Fruit fly (Drosophila melanogaster): ENCODE measurements around the gene Nepl3.

Gene Nepl3

DNA sequence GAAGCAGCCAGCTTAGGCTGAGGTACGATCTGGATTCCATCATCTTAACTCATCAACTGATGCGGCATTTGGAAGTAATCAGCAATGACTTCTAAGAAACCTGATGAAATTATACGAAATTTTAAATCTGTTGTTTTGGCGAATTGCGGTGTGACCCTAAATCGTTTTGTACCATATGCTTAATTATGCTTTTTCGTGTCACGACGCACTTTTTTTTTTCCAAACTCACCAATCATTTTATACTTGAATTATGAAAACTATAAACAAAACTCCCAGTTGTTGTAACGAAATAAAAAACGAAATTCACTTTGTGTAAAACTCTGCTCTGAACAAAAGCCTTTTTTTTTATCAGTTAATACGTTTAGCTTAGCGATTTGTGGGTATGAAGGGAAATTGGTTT lies at the start of gene Nepl3:
TSS of gene Nepl3 (minus strand) at position 155 of the 400 bp plus-strand sequence.
- TF ChIP-seq h (optimal IDR thresholded peaks at IDR 0.05) = no peak
- TF ChIP-seq ttk (optimal IDR thresholded peaks at IDR 0.05) = no peak
- no peak for TF ChIP-seq psq (optimal IDR thresholded peaks at IDR 0.05)
- TF ChIP-seq Myc (optimal IDR thresholded peaks at IDR 0.05) = no peak
- TF ChIP-seq insv (optimal IDR thresholded peaks at IDR 0.05) = no peak
- no peak for TF ChIP-seq Sin3A (optimal IDR thresholded peaks at IDR 0.05)

DNA sequence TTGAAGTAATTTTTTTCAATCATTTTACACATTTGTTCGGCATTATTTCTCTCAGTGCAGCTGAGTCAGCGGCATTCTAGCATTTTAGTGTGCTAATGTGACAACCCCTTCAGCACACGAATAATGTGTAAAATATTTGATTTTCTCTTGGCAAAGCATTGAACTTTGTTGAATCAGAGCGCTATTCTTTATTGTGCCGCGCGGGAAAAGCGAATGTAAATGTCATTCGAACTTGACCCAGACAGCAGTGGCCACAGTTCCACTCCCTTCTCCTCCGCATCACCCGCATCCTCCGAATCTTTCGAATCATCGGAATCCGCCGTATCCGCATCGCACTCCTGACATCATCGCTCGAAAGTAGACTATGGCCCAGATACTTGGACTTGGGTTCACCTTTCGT lies 45.7 kb upstream of the Nepl3 start:
- TF ChIP-seq ttk (optimal IDR thresholded peaks at IDR 0.05) (no peak), insv (optimal IDR thresholded peaks at IDR 0.05) (no peak), psq (optimal IDR thresholded peaks at IDR 0.05) (no peak), h (optimal IDR thresholded peaks at IDR 0.05) (no peak), Sin3A (optimal IDR thresholded peaks at IDR 0.05) (no peak), Myc (optimal IDR thresholded peaks at IDR 0.05) (no peak)

dm6 chr2L:5100577-5100976 lies 42.5 kb upstream of the Nepl3 start, which contains the start of gene Msp300:
TSS of gene Msp300 (plus strand) at chr2L:5100877.
- no peak for TF ChIP-seq insv (optimal IDR thresholded peaks at IDR 0.05)

DNA sequence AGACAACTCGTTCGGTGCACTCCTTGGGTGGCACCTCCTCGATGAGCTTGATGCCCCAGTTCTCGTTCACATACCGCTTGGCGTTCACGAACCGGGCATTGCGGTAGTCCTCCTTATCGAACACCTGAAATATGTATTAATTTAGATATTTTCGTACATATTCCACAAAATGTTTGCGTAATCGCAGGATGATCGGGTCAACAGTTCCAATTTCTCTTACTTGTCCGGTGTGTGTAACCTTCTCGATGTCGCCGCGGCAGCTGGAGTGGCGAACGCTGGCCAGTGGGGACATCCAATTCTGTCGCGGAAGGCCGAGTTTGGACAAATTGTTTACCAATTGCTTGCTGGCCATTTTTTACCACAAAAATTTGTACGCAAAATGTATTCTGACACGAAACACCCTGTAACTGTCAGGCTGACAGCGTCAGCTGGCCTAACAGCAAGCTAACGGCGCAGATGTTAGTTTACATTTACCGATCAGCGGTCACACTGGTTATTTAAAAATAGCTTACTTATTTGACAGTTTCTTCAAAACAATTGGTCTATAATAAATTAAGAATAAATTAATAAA lies 41.8 kb upstream of the Nepl3 start, which contains the start of gene ND-13A:
TSS of gene ND-13A (minus strand) at position 499 of the 571 bp plus-strand sequence.
- TF ChIP-seq h (optimal IDR thresholded peaks at IDR 0.05) (no peak), Sin3A (optimal IDR thresholded peaks at IDR 0.05) (no peak)

DNA sequence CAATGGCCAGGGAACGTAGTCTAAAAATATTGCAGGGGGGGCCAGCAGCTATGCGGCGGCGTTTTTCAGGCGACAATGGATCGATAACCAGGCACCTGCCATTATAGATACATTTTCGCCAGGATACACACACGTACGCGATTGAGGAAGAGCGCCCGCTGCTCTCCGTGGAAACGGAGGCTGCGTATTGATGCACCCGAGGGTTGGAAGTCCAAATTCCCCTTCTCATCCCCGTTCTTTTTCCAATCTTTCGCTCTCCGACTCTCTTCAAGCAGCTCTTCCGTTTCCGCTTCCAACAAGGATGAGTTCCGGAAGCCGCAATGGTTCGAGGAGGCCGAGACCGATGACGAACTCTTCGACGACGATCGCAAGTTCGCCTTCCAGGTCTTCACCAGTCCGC lies 38.7 kb upstream of the Nepl3 start:
- TF ChIP-seq ttk (optimal IDR thresholded peaks at IDR 0.05) = no peak

DNA sequence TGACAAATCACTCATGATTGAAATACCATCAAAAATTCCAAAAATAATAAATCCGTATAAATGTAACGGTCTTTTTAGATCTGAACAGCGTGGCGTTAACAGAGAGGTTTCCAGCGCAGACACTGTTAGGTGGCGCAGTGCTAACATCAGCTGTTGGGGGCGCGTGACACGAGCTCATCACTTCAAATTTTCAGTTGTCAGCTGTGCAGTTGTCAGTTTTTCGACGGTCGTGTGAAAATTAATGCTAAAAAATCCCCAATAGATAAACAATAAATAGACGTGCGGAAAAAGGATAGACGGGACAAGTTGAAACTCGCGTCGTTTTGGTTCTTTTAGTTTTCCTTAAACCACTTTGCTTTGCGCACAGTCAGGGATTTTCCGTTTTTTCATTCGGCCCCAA lies 38.2 kb upstream of the Nepl3 start, which contains the start of gene CG4230:
TSS of gene CG4230 (plus strand) at position 6 of the 400 bp plus-strand sequence.
- TF ChIP-seq psq (optimal IDR thresholded peaks at IDR 0.05) (no peak), ttk (optimal IDR thresholded peaks at IDR 0.05) (no peak), Myc (optimal IDR thresholded peaks at IDR 0.05) (no peak), h (optimal IDR thresholded peaks at IDR 0.05) (no peak), insv (optimal IDR thresholded peaks at IDR 0.05) (no peak), Sin3A (optimal IDR thresholded peaks at IDR 0.05) (no peak)

- TF ChIP-seq ttk (optimal IDR thresholded peaks at IDR 0.05) (no peak), Myc (optimal IDR thresholded peaks at IDR 0.05) (no peak), insv (optimal IDR thresholded peaks at IDR 0.05) (no peak), psq (optimal IDR thresholded peaks at IDR 0.05) (no peak), h (optimal IDR thresholded peaks at IDR 0.05) (no peak), Sin3A (optimal IDR thresholded peaks at IDR 0.05) (no peak)
These were observed 37.4 kb upstream of the Nepl3 start for dm6 chr2L:5095350-5095962.

DNA sequence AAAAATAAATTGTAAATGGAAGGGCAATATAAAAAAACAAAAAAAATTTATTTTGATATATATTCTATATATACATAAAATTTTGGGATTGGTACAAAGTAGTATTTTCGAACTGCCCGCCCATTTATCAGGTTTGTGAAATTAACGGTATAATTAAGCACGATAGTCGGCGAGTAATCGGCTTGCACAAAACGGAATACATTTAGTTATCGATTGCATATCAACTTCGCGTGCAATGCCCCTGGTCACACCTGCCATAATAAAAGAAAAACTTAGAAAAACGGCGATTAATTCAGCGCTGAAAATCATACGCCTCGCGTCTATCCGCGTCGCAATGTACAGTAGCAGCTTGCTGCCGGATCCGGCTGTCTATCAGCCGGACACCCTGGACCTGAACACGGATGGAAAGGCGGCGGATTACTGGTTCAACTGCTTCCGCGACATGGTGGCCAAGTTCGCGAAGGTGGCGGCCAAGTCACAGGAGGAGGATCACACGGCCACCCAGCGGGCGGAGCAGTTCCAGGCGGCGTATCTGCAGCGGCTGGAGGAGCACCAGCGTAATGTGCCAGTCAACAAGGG lies 35.8 kb upstream of the Nepl3 start, which contains the start of gene CG5828:
TSS of gene CG5828 (plus strand) at position 205 of the 579 bp plus-strand sequence.
- TF ChIP-seq ttk (optimal IDR thresholded peaks at IDR 0.05) = no peak
- TF ChIP-seq h (optimal IDR thresholded peaks at IDR 0.05) = no peak
- no peak for TF ChIP-seq insv (optimal IDR thresholded peaks at IDR 0.05)
- no peak for TF ChIP-seq psq (optimal IDR thresholded peaks at IDR 0.05)
- no peak for TF ChIP-seq Myc (optimal IDR thresholded peaks at IDR 0.05)
- no peak for TF ChIP-seq Sin3A (optimal IDR thresholded peaks at IDR 0.05)

- TF ChIP-seq h (optimal IDR thresholded peaks at IDR 0.05) = no peak
- TF ChIP-seq Sin3A (optimal IDR thresholded peaks at IDR 0.05) = no peak
- no peak for TF ChIP-seq psq (optimal IDR thresholded peaks at IDR 0.05)
- no peak for TF ChIP-seq ttk (optimal IDR thresholded peaks at IDR 0.05)
- no peak for TF ChIP-seq insv (optimal IDR thresholded peaks at IDR 0.05)
- TF ChIP-seq Myc (optimal IDR thresholded peaks at IDR 0.05) = no peak
These were observed 35.1 kb upstream of the Nepl3 start, which contains the start of gene Pgant5 for dm6 chr2L:5092992-5093695. TSS of gene Pgant5 (minus strand) at chr2L:5093592.

- no peak for TF ChIP-seq psq (optimal IDR thresholded peaks at IDR 0.05)
- TF ChIP-seq ttk (optimal IDR thresholded peaks at IDR 0.05) = no peak
- TF ChIP-seq insv (optimal IDR thresholded peaks at IDR 0.05) = no peak
- no peak for TF ChIP-seq h (optimal IDR thresholded peaks at IDR 0.05)
- no peak for TF ChIP-seq Sin3A (optimal IDR thresholded peaks at IDR 0.05)
- TF ChIP-seq Myc (optimal IDR thresholded peaks at IDR 0.05) = no peak
These were observed 34.5 kb upstream of the Nepl3 start for dm6 chr2L:5092597-5092991.

- no peak for TF ChIP-seq psq (optimal IDR thresholded peaks at IDR 0.05)
- TF ChIP-seq insv (optimal IDR thresholded peaks at IDR 0.05) = no peak
- no peak for TF ChIP-seq h (optimal IDR thresholded peaks at IDR 0.05)
- no peak for TF ChIP-seq Sin3A (optimal IDR thresholded peaks at IDR 0.05)
- TF ChIP-seq ttk (optimal IDR thresholded peaks at IDR 0.05) = no peak
- TF ChIP-seq Myc (optimal IDR thresholded peaks at IDR 0.05) = no peak
These were observed 34.1 kb upstream of the Nepl3 start for dm6 chr2L:5092145-5092544.

dm6 chr2L:5090352-5090751 lies 32.3 kb upstream of the Nepl3 start:
- no peak for TF ChIP-seq ttk (optimal IDR thresholded peaks at IDR 0.05)
- TF ChIP-seq Myc (optimal IDR thresholded peaks at IDR 0.05) = no peak
- TF ChIP-seq Sin3A (optimal IDR thresholded peaks at IDR 0.05) = no peak
- TF ChIP-seq insv (optimal IDR thresholded peaks at IDR 0.05) = no peak
